Fruit fly (Drosophila melanogaster) whole organism, prepupa: Measurements from ENCODE around the gene PGAP5.

Experiments
- CG10631 ChIP-seq: fragments of 200-800 bp; sonication (Bioruptor generic); optimal IDR thresholded peaks from 2 replicates; lab custom pipeline; 2016; ENCODE audit warnings: missing biosample characterization, missing genetic modification characterization
- CG10669 ChIP-seq: fragments of 200-800 bp; sonication (Bioruptor generic); optimal IDR thresholded peaks from 3 replicates; lab custom pipeline; 2018; ENCODE audit warnings: missing biosample characterization, mild to moderate bottlenecking, missing genetic modification characterization, moderate library complexity
- CG11294 ChIP-seq: fragments of 200-800 bp; sonication (Bioruptor generic); IDR thresholded peaks from 2 replicates; pipeline ENCODE4 v1.3.6; 2022; ENCODE audit warnings: missing biosample characterization, missing genetic modification characterization
- CG11762 ChIP-seq: fragments of 200-800 bp; sonication (Bioruptor generic); optimal IDR thresholded peaks from 3 replicates; lab custom pipeline; 2016; ENCODE audit warnings: missing biosample characterization, missing genetic modification characterization; ENCODE audit not compliant: insufficient read depth
- CG11902 ChIP-seq: fragments of 200-800 bp; sonication (Bioruptor generic); optimal IDR thresholded peaks from 3 replicates; lab custom pipeline; 2016; ENCODE audit warnings: missing biosample characterization, missing genetic modification characterization
- CG15336 ChIP-seq: fragments of 200-800 bp; sonication (Bioruptor generic); IDR thresholded peaks from 2 replicates; pipeline ENCODE4 v1.3.6; 2022; ENCODE audit warnings: missing biosample characterization, missing genetic modification characterization
- CG1621 ChIP-seq: fragments of 200-800 bp; sonication (Bioruptor generic); optimal IDR thresholded peaks from 3 replicates; lab custom pipeline; 2018; ENCODE audit warnings: missing biosample characterization, mild to moderate bottlenecking, missing genetic modification characterization
- CG3032 ChIP-seq: fragments of 200-800 bp; optimal IDR thresholded peaks from 2 replicates; lab custom pipeline; 2019; ENCODE audit warnings: missing biosample characterization, mild to moderate bottlenecking, missing genetic modification characterization, moderate library complexity
- CG3919 ChIP-seq: fragments of 200-800 bp; sonication (Bioruptor generic); optimal IDR thresholded peaks from 3 replicates; lab custom pipeline; 2016; ENCODE audit warnings: missing biosample characterization, missing genetic modification characterization
- CG4318 ChIP-seq: fragments of 200-800 bp; sonication (Bioruptor generic); optimal IDR thresholded peaks from 3 replicates; lab custom pipeline; 2017; ENCODE audit warnings: missing biosample characterization, mild to moderate bottlenecking, missing genetic modification characterization
- CG6163 ChIP-seq: fragments of 200-800 bp; sonication (Bioruptor generic); IDR thresholded peaks from 3 replicates; pipeline ENCODE4 v1.3.6; 2022; ENCODE audit warnings: missing biosample characterization, missing genetic modification characterization
- CG6276 ChIP-seq: fragments of 200-800 bp; sonication (Bioruptor generic); optimal IDR thresholded peaks from 2 replicates; lab custom pipeline; 2017; ENCODE audit warnings: missing biosample characterization, mild to moderate bottlenecking, missing genetic modification characterization
- CG6792 ChIP-seq: fragments of 200-800 bp; sonication (Bioruptor generic); optimal IDR thresholded peaks from 3 replicates; lab custom pipeline; 2016; ENCODE audit warnings: missing biosample characterization, missing genetic modification characterization
- CG7368 ChIP-seq: fragments of 200-800 bp; sonication (Bioruptor generic); optimal IDR thresholded peaks from 3 replicates; lab custom pipeline; 2016; ENCODE audit warnings: missing biosample characterization, missing genetic modification characterization
- CG8319 ChIP-seq: fragments of 200-800 bp; sonication (Bioruptor generic); optimal IDR thresholded peaks from 3 replicates; lab custom pipeline; 2016; ENCODE audit warnings: missing biosample characterization, missing genetic modification characterization
- CG9139 ChIP-seq: fragments of 200-800 bp; sonication (Bioruptor generic); optimal IDR thresholded peaks from 3 replicates; lab custom pipeline; 2017; ENCODE audit warnings: missing biosample characterization, mild to moderate bottlenecking, missing genetic modification characterization
- Eip75B ChIP-seq: fragments of 200-800 bp; sonication (Bioruptor generic); optimal IDR thresholded peaks from 3 replicates; lab custom pipeline; 2016; ENCODE audit warnings: missing biosample characterization, missing genetic modification characterization
- Eip78C ChIP-seq: fragments of 200-800 bp; sonication (Bioruptor generic); peaks from one replicate; lab custom pipeline; 2016; ENCODE audit warnings: missing biosample characterization, missing genetic modification characterization
- Eip93F ChIP-seq: fragments of 200-800 bp; sonication (Bioruptor generic); optimal IDR thresholded peaks from 2 replicates; lab custom pipeline; 2016; ENCODE audit warnings: missing biosample characterization, mild to moderate bottlenecking, missing genetic modification characterization
- Ets21C ChIP-seq: fragments of 200-800 bp; sonication (Bioruptor generic); optimal IDR thresholded peaks from 3 replicates; lab custom pipeline; 2016; ENCODE audit warnings: missing biosample characterization, missing genetic modification characterization
- Ets96B ChIP-seq: fragments of 200-800 bp; optimal IDR thresholded peaks from 2 replicates; lab custom pipeline; 2019; ENCODE audit warnings: missing biosample characterization, mild to moderate bottlenecking, missing genetic modification characterization, moderate library complexity
- Gug ChIP-seq: fragments of 200-800 bp; sonication (Bioruptor generic); IDR thresholded peaks from 2 replicates; pipeline ENCODE4 v1.3.6; 2022; ENCODE audit warnings: missing biosample characterization, missing genetic modification characterization
- Hr38 ChIP-seq: sonication (Bioruptor generic); optimal IDR thresholded peaks from 2 replicates; lab custom pipeline; 2016; ENCODE audit warnings: missing biosample characterization, missing genetic modification characterization
- Met ChIP-seq: fragments of 200-800 bp; sonication (Bioruptor generic); optimal IDR thresholded peaks from 3 replicates; lab custom pipeline; 2016; ENCODE audit warnings: missing biosample characterization, missing genetic modification characterization
- OdsH ChIP-seq: fragments of 200-800 bp; sonication (Bioruptor generic); optimal IDR thresholded peaks from 3 replicates; lab custom pipeline; 2016; ENCODE audit warnings: missing biosample characterization, missing genetic modification characterization
- Smox ChIP-seq: fragments of 200-800 bp; sonication (Bioruptor generic); optimal IDR thresholded peaks from 3 replicates; lab custom pipeline; 2016; ENCODE audit warnings: missing biosample characterization, missing genetic modification characterization
- Sox102F ChIP-seq: fragments of 200-800 bp; sonication (Bioruptor generic); optimal IDR thresholded peaks from 2 replicates; lab custom pipeline; 2016; ENCODE audit warnings: missing biosample characterization, mild to moderate bottlenecking, missing genetic modification characterization
- Sox14 ChIP-seq: fragments of 200-800 bp; sonication (Bioruptor generic); optimal IDR thresholded peaks from 3 replicates; lab custom pipeline; 2016; ENCODE audit warnings: missing biosample characterization, missing genetic modification characterization
- achi ChIP-seq: fragments of 200-800 bp; sonication (Bioruptor generic); optimal IDR thresholded peaks from 3 replicates; lab custom pipeline; 2016; ENCODE audit warnings: missing biosample characterization, missing genetic modification characterization
- acj6 ChIP-seq: fragments of 200-800 bp; sonication (Bioruptor generic); optimal IDR thresholded peaks from 3 replicates; lab custom pipeline; 2016; ENCODE audit warnings: missing biosample characterization, missing genetic modification characterization
- cyc ChIP-seq: fragments of 200-800 bp; sonication (Bioruptor generic); optimal IDR thresholded peaks from 3 replicates; lab custom pipeline; 2016; ENCODE audit warnings: missing biosample characterization, missing genetic modification characterization
- dac ChIP-seq: fragments of 200-800 bp; sonication (Bioruptor generic); optimal IDR thresholded peaks from 2 replicates; lab custom pipeline; 2017; ENCODE audit warnings: missing biosample characterization, mild to moderate bottlenecking, missing genetic modification characterization
- dsx ChIP-seq: fragments of 200-800 bp; optimal IDR thresholded peaks from 3 replicates; lab custom pipeline; 2019; ENCODE audit warnings: missing biosample characterization, mild to moderate bottlenecking, missing genetic modification characterization, moderate library complexity; ENCODE audit not compliant: poor library complexity, severe bottlenecking
- esn ChIP-seq: fragments of 200-800 bp; sonication (Bioruptor generic); optimal IDR thresholded peaks from 2 replicates; lab custom pipeline; 2016; ENCODE audit warnings: missing biosample characterization, mild to moderate bottlenecking, missing genetic modification characterization, moderate library complexity
- fd85E ChIP-seq: fragments of 200-800 bp; sonication (Bioruptor generic); optimal IDR thresholded peaks from 3 replicates; lab custom pipeline; 2016; ENCODE audit warnings: missing biosample characterization, missing genetic modification characterization
- fkh ChIP-seq: fragments of 200-800 bp; sonication (Bioruptor generic); optimal IDR thresholded peaks from 3 replicates; lab custom pipeline; 2017; ENCODE audit warnings: missing biosample characterization, mild to moderate bottlenecking, missing genetic modification characterization, moderate library complexity
- lz ChIP-seq: fragments of 200-800 bp; sonication (Bioruptor generic); optimal IDR thresholded peaks from 3 replicates; lab custom pipeline; 2016; ENCODE audit warnings: missing biosample characterization, missing genetic modification characterization
- net ChIP-seq: fragments of 200-800 bp; sonication (Bioruptor generic); optimal IDR thresholded peaks from 3 replicates; lab custom pipeline; 2016; ENCODE audit warnings: missing biosample characterization, missing genetic modification characterization
- pdm3 ChIP-seq: fragments of 200-800 bp; sonication (Bioruptor generic); optimal IDR thresholded peaks from 3 replicates; lab custom pipeline; 2016; ENCODE audit warnings: missing biosample characterization, missing genetic modification characterization
- ss ChIP-seq, 2 experiments: fragments of 200-800 bp; sonication (Bioruptor generic); optimal IDR thresholded peaks; 2 replicates in 1 of 2; 3 replicates in 1 of 2; lab custom pipeline; 2017 to 2018; ENCODE audit warnings: mild to moderate bottlenecking in 2 of 2, missing biosample characterization in 2 of 2, missing genetic modification characterization in 2 of 2, moderate library complexity in 1 of 2
- vri ChIP-seq: fragments of 200-800 bp; sonication (Bioruptor generic); optimal IDR thresholded peaks from 3 replicates; lab custom pipeline; 2016; ENCODE audit warnings: missing biosample characterization, mild to moderate bottlenecking, missing genetic modification characterization

Gene PGAP5

DNA sequence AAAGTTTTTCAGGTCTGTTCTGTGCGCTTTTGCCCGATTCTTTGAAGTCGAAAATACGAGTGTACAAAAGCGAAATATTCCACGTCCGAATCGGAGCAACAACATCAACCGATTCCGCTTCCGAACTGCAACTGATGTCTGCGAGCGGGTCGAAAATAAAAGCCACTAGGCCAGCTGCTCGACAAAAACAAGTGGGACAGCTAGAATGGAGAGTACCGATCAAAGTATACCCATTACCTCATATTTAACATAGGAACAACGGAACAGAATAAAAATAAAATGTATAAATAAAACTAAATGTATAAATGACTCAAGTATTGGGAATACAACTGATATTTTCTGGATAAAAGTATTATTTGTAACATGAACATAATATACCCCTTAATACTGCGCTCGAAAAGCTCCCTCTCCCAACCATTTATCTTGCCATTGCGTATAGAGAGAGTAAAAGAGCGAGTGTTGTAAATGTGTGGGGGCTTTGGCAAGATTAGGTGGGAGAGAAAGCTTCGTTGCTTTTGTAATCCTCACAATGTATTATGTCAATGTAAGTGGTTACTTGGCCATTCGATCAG lies 6.4 kb downstream of the PGAP5 start, which contains the start of gene SLC5A11 (continued):
- TF ChIP-seq esn (GFP tag; lab: Kevin White, UChicago) = peak; percentile 98
- peak; percentile 100 for TF ChIP-seq CG6163 (GFP tag; lab: Robert Waterston, UW)
- TF ChIP-seq ss (GFP tag; optimal IDR thresholded peaks at IDR 0.05; lab: Kevin White, UChicago) = peak; percentile 99 to 100
- TF ChIP-seq Met (GFP tag; lab: Kevin White, UChicago) = peak; percentile 98
- TF ChIP-seq CG1621 (tag; lab: Kevin White, UChicago) = peak; percentile 85
- no peak for TF ChIP-seq CG4318 (GFP tag; lab: Kevin White, UChicago)
- TF ChIP-seq Hr38 (GFP tag; lab: Kevin White, UChicago) = no peak
- peak; percentile 95 for TF ChIP-seq CG10631 (GFP tag; lab: Kevin White, UChicago)
- TF ChIP-seq Eip93F (GFP tag; lab: Kevin White, UChicago) = peak; percentile 99

dm6 chr2L:8205871-8206270 lies 7.2 kb downstream of the PGAP5 start, which contains the start of gene CG8419:
Gene CG8419, plus strand, starts transcription at chr2L:8206171.
- TF ChIP-seq Sox14 (GFP tag; lab: Kevin White, UChicago) (no peak), CG10669 (GFP tag; lab: Kevin White, UChicago) (no peak), cyc (GFP tag; lab: Kevin White, UChicago) (no peak), CG6276 (GFP tag; lab: Kevin White, UChicago) (no peak), net (GFP tag; lab: Kevin White, UChicago) (no peak), CG8319 (GFP tag; lab: Kevin White, UChicago) (no peak), Hr38 (GFP tag; lab: Kevin White, UChicago) (no peak), dsx (GFP tag; lab: Kevin White, UChicago) (no peak), pdm3 (no peak), fkh (GFP tag; lab: Kevin White, UChicago) (no peak), lz (GFP tag; lab: Kevin White, UChicago) (no peak), Gug (GFP tag; lab: Robert Waterston, UW) (no peak), Ets21C (no peak), esn (GFP tag; lab: Kevin White, UChicago) (no peak), OdsH (GFP tag; lab: Kevin White, UChicago) (no peak), dac (no peak)

dm6 chr2L:8209362-8209761 lies 10.7 kb downstream of the PGAP5 start:
- TF ChIP-seq ss (GFP tag; optimal IDR thresholded peaks at IDR 0.05; lab: Kevin White, UChicago) (no peak), CG1621 (tag; lab: Kevin White, UChicago) (no peak), Eip78C (GFP tag; lab: Kevin White, UChicago) (no peak), CG10631 (GFP tag; lab: Kevin White, UChicago) (no peak), Sox14 (GFP tag; lab: Kevin White, UChicago) (no peak)

DNA sequence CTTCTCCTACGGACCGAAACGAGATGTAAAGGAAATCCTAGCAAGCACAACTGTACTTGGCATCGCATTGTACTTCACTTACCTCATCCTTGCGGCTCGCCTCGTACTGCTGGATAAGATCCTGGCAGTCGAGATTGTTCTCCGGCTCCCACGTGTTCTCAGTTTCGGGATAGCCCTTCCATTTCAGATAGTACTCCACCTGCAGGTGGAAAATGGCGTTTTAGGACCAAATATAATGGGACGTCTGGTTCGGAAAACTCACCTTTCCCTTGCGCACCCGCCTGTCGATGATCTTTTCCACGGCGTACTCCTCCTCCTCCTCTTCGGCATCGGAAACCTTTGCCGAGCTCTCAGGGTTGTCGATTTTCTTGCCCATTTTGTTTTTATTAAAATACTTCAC lies 11.8 kb downstream of the PGAP5 start:
- TF ChIP-seq CG11762 (GFP tag; lab: Kevin White, UChicago) (no peak), vri (GFP tag; lab: Kevin White, UChicago) (no peak), pdm3 (no peak), Hr38 (GFP tag; lab: Kevin White, UChicago) (no peak)

- TF ChIP-seq acj6 (GFP tag; lab: Kevin White, UChicago) = peak; percentile 65
- TF ChIP-seq Smox (GFP tag; lab: Kevin White, UChicago) = peak; percentile 57
- peak; percentile 46 for TF ChIP-seq vri (GFP tag; lab: Kevin White, UChicago)
- peak; percentile 44 for TF ChIP-seq CG3032
- no peak for TF ChIP-seq CG11294 (GFP tag; lab: Robert Waterston, UW)
- peak; percentile 63 for TF ChIP-seq achi (GFP tag; lab: Kevin White, UChicago)
- no peak for TF ChIP-seq CG15336 (GFP tag; lab: Robert Waterston, UW)
- TF ChIP-seq fd85E (GFP tag; lab: Kevin White, UChicago) = no peak
- TF ChIP-seq CG6792 = peak; percentile 38
- TF ChIP-seq esn (GFP tag; lab: Kevin White, UChicago) = peak; percentile 72
- no peak for TF ChIP-seq CG11902 (GFP tag; lab: Kevin White, UChicago)
- TF ChIP-seq Eip75B (GFP tag; lab: Kevin White, UChicago) = peak; percentile 70
- TF ChIP-seq Ets96B (tag; lab: Kevin White, UChicago) = peak; percentile 40
- no peak for TF ChIP-seq CG7368 (GFP tag; lab: Kevin White, UChicago)
- TF ChIP-seq Sox102F (GFP tag; lab: Kevin White, UChicago) = peak; percentile 66
- peak; percentile 62 for TF ChIP-seq cyc (GFP tag; lab: Kevin White, UChicago)
- TF ChIP-seq CG9139 = peak; percentile 5
- TF ChIP-seq OdsH (GFP tag; lab: Kevin White, UChicago) = peak; percentile 62
- TF ChIP-seq CG10631 (GFP tag; lab: Kevin White, UChicago) = peak; percentile 54
- peak; percentile 64 for TF ChIP-seq CG3919 (GFP tag; lab: Kevin White, UChicago)
- TF ChIP-seq CG10669 (GFP tag; lab: Kevin White, UChicago) = peak; percentile 26
- peak; percentile 9 for TF ChIP-seq dsx (GFP tag; lab: Kevin White, UChicago)
- peak; percentile 34 to 65 for TF ChIP-seq ss (GFP tag; optimal IDR thresholded peaks at IDR 0.05; lab: Kevin White, UChicago)
- no peak for TF ChIP-seq Hr38 (GFP tag; lab: Kevin White, UChicago)
These were observed 12.4 kb downstream of the PGAP5 start, which contains the start of gene Ssb-c31a for dm6 chr2L:8211070-8211469. Gene Ssb-c31a, plus strand, starts transcription at chr2L:8211347.
